Worm (Caenorhabditis elegans) whole organism, L4 larva: ENCODE results near the gene F54B11.8.
A peak's percentile ranks its signal among the peaks of the same experiment; 100 is the strongest.

Experiments used
- F10B5.3 ChIP-seq: sonication (generic microtip); optimal IDR thresholded peaks from 2 replicates; lab custom pipeline; 2016; ENCODE audit warnings: mild to moderate bottlenecking, missing genetic modification characterization, missing compliant biosample characterization
- F44E2.7 ChIP-seq: fragments of 200-800 bp; sonication (Bioruptor generic); IDR thresholded peaks from 2 replicates; pipeline ENCODE4 v2.1.2; 2022; ENCODE audit warnings: missing genetic modification characterization, missing compliant biosample characterization
- R02D3.7 ChIP-seq: fragments of 150-350 bp; sonication (generic microtip); optimal IDR thresholded peaks from 3 replicates; lab custom pipeline; 2014; ENCODE audit warnings: missing biosample characterization, missing genetic modification characterization
- Y75B8A.6 ChIP-seq: fragments of 200-800 bp; sonication (Bioruptor generic); IDR thresholded peaks from 2 replicates; pipeline ENCODE4 v1.3.6; 2022; ENCODE audit warnings: missing genetic modification reagents, missing genetic modification characterization, missing compliant biosample characterization
- aha-1 ChIP-seq: fragments of 150-350 bp; peaks from one replicate; lab custom pipeline; 2014; ENCODE audit warnings: missing biosample characterization, missing genetic modification characterization
- aly-2 ChIP-seq: sonication (generic microtip); optimal IDR thresholded peaks from 2 replicates; lab custom pipeline; 2018; ENCODE audit warnings: missing biosample characterization, missing genetic modification characterization
- ces-1 ChIP-seq: fragments of 150-350 bp; sonication (generic microtip); optimal IDR thresholded peaks from 4 replicates; lab custom pipeline; 2014; ENCODE audit warnings: missing biosample characterization, missing genetic modification reagents, missing genetic modification characterization
- daf-12 ChIP-seq: fragments of 150-350 bp; optimal IDR thresholded peaks from 2 replicates; lab custom pipeline; 2014; ENCODE audit warnings: missing biosample characterization, missing genetic modification reagents, missing genetic modification characterization
- daf-16 ChIP-seq, 3 experiments: sonication (generic microtip); optimal IDR thresholded peaks; 2 replicates each; lab custom pipeline; 2016 to 2017; ENCODE audit warnings: missing genetic modification characterization in 3 of 3, missing genetic modification reagents in 3 of 3, mild to moderate bottlenecking in 2 of 3, missing compliant biosample characterization in 2 of 3, missing biosample characterization in 1 of 3, moderate library complexity in 1 of 3
- daf-19 ChIP-seq: fragments of 200-800 bp; sonication (Bioruptor generic); conservative IDR thresholded peaks from 2 replicates; pipeline ENCODE4 v1.3.6; 2022; ENCODE audit warnings: missing genetic modification characterization, missing compliant biosample characterization
- fkh-10 ChIP-seq: fragments of 150-350 bp; optimal IDR thresholded peaks from 2 replicates; lab custom pipeline; 2014; ENCODE audit warnings: missing biosample characterization, missing genetic modification reagents, missing genetic modification characterization
- fos-1 ChIP-seq: fragments of 150-350 bp; optimal IDR thresholded peaks from 2 replicates; lab custom pipeline; 2014; ENCODE audit warnings: missing biosample characterization, missing genetic modification characterization
- hlh-11 ChIP-seq: fragments of 200-800 bp; sonication (Bioruptor generic); optimal IDR thresholded peaks from 2 replicates; lab custom pipeline; 2018; ENCODE audit warnings: mild to moderate bottlenecking, missing genetic modification characterization, missing compliant biosample characterization
- hlh-30 ChIP-seq: sonication (generic microtip); optimal IDR thresholded peaks from 2 replicates; lab custom pipeline; 2017; ENCODE audit warnings: antibody characterized with exemption, mild to moderate bottlenecking, missing genetic modification characterization, missing compliant biosample characterization; ENCODE audit not compliant: insufficient read depth
- hmg-1.1 ChIP-seq: fragments of 200-800 bp; sonication (Bioruptor generic); IDR thresholded peaks from 2 replicates; pipeline ENCODE4 v1.3.6; 2022; ENCODE audit warnings: missing genetic modification reagents, missing genetic modification characterization, missing compliant biosample characterization
- lin-15B ChIP-seq: fragments of 150-350 bp; sonication (generic microtip); optimal IDR thresholded peaks from 3 replicates; lab custom pipeline; 2014; ENCODE audit warnings: missing biosample characterization, missing genetic modification characterization
- lin-39 ChIP-seq: fragments of 150-350 bp; optimal IDR thresholded peaks from 2 replicates; lab custom pipeline; 2014; ENCODE audit warnings: missing biosample characterization, missing genetic modification reagents, missing genetic modification characterization
- mdt-29 ChIP-seq: fragments of 200-800 bp; sonication (Bioruptor generic); IDR thresholded peaks from 2 replicates; pipeline ENCODE4 v1.3.6; 2022; ENCODE audit warnings: missing genetic modification reagents, missing genetic modification characterization, missing compliant biosample characterization
- mes-2 ChIP-seq: sonication (generic microtip); optimal IDR thresholded peaks from 2 replicates; lab custom pipeline; 2016; ENCODE audit warnings: missing genotype, mild to moderate bottlenecking, missing genetic modification characterization, missing compliant biosample characterization; ENCODE audit not compliant: poor library complexity, severe bottlenecking
- mxl-3 ChIP-seq: fragments of 200-800 bp; sonication (Bioruptor generic); optimal IDR thresholded peaks from 2 replicates; lab custom pipeline; 2018; ENCODE audit warnings: mild to moderate bottlenecking, missing genetic modification characterization, missing compliant biosample characterization
- nhr-11 ChIP-seq: fragments of 150-350 bp; optimal IDR thresholded peaks from 2 replicates; lab custom pipeline; 2014; ENCODE audit warnings: missing biosample characterization, missing genetic modification characterization
- nhr-111 ChIP-seq: fragments of 200-800 bp; sonication (Bioruptor generic); optimal IDR thresholded peaks from 2 replicates; lab custom pipeline; 2018; ENCODE audit warnings: mild to moderate bottlenecking, missing genetic modification characterization, missing compliant biosample characterization
- nhr-28 ChIP-seq: fragments of 150-350 bp; optimal IDR thresholded peaks from 2 replicates; lab custom pipeline; 2014; ENCODE audit warnings: missing biosample characterization, missing genetic modification characterization
- nhr-42 ChIP-seq: fragments of 200-800 bp; sonication (Bioruptor generic); IDR thresholded peaks from 2 replicates; pipeline ENCODE4 v1.3.6; 2022; ENCODE audit warnings: missing genetic modification characterization, missing compliant biosample characterization
- saeg-2 ChIP-seq: fragments of 200-800 bp; sonication (Bioruptor generic); IDR thresholded peaks from 2 replicates; pipeline ENCODE4 v1.3.6; 2022; ENCODE audit warnings: missing genetic modification reagents, missing genetic modification characterization, missing compliant biosample characterization
- spr-1 ChIP-seq: sonication (generic microtip); optimal IDR thresholded peaks from 2 replicates; lab custom pipeline; 2016; ENCODE audit warnings: mild to moderate bottlenecking, missing genetic modification characterization, missing compliant biosample characterization
- unc-62 ChIP-seq, 3 experiments: fragments of 150-350 bp in 1 of 3; sonication (generic microtip); optimal IDR thresholded peaks in 2 of 3; peaks in 1 of 3; 1 replicate in 1 of 3; 2 replicates in 2 of 3; lab custom pipeline; 2014 to 2017; ENCODE audit warnings: missing biosample characterization in 3 of 3, missing genetic modification characterization in 3 of 3, missing genetic modification reagents in 3 of 3, missing genotype in 1 of 3
- vab-7 ChIP-seq: fragments of 200-800 bp; sonication (Bioruptor generic); IDR thresholded peaks from 2 replicates; pipeline ENCODE4 v1.3.6; 2022; ENCODE audit warnings: missing genetic modification reagents, missing genetic modification characterization, missing compliant biosample characterization
- zag-1 ChIP-seq: fragments of 150-350 bp; optimal IDR thresholded peaks from 2 replicates; lab custom pipeline; 2014; ENCODE audit warnings: missing biosample characterization, missing genetic modification characterization
- zfp-2 ChIP-seq: sonication (generic microtip); optimal IDR thresholded peaks from 2 replicates; lab custom pipeline; 2016; ENCODE audit warnings: mild to moderate bottlenecking, missing genetic modification characterization, missing compliant biosample characterization
- zfp-3 ChIP-seq: fragments of 200-800 bp; sonication (Bioruptor generic); conservative IDR thresholded peaks from 2 replicates; pipeline ENCODE4 v1.3.6; 2022; ENCODE audit warnings: missing genetic modification reagents, missing genetic modification characterization, missing compliant biosample characterization
- zip-2 ChIP-seq: fragments of 150-350 bp; optimal IDR thresholded peaks from 2 replicates; lab custom pipeline; 2014; ENCODE audit warnings: missing biosample characterization, missing genetic modification characterization
- ztf-11 ChIP-seq: fragments of 150-350 bp; optimal IDR thresholded peaks from 2 replicates; lab custom pipeline; 2014; ENCODE audit warnings: missing biosample characterization, missing genetic modification characterization
- ztf-7 ChIP-seq: fragments of 150-350 bp; optimal IDR thresholded peaks from 2 replicates; lab custom pipeline; 2014; ENCODE audit warnings: missing biosample characterization, missing genetic modification characterization

The F54B11.8 gene

ce11 chrX:13638351-13638958 lies 34.7 kb upstream of the F54B11.8 start:
- TF ChIP-seq daf-16 (GFP tag; optimal IDR thresholded peaks at IDR 0.05; lab: Kevin White, UChicago) (peak in 1 of 2 experiments; percentile 40), daf-16 (tag; optimal IDR thresholded peaks at IDR 0.05; lab: Kevin White, UChicago) (no peak), unc-62 (GFP tag; optimal IDR thresholded peaks at IDR 0.05 in 1 of 2; lab: Kevin White, UChicago) (peak in 1 of 2 experiments; percentile 92), unc-62 (tag; optimal IDR thresholded peaks at IDR 0.05; lab: Kevin White, UChicago) (no peak), daf-19 (GFP tag; lab: Robert Waterston, UW) (no peak), vab-7 (no peak), mxl-3 (GFP tag; lab: Kevin White, UChicago) (peak; percentile 16), mes-2 (no peak), F44E2.7 (0 out of 2 replicates have a peak, but pooled peaks have one; percentile 23), zfp-3 (GFP tag; lab: Robert Waterston, UW) (no peak), daf-12 (tag; lab: Kevin White, UChicago) (no peak)

- no peak for TF ChIP-seq hlh-30 (tag; lab: Kevin White, UChicago)
- no peak for TF ChIP-seq lin-15B
Observed at ce11 chrX:13637526-13637925, 33.8 kb upstream of the F54B11.8 start.

ce11 chrX:13633876-13634479 lies 30.3 kb upstream of the F54B11.8 start:
- TF ChIP-seq ces-1 (peak; percentile 32), saeg-2 (no peak), F10B5.3 (tag; lab: Kevin White, UChicago) (no peak), nhr-11 (tag; lab: Kevin White, UChicago) (peak; percentile 18), nhr-111 (GFP tag; lab: Kevin White, UChicago) (no peak), fkh-10 (peak; percentile 42), R02D3.7 (tag; lab: Kevin White, UChicago) (no peak), Y75B8A.6 (no peak), hmg-1.1 (no peak)

- no peak for TF ChIP-seq zfp-2 (tag; lab: Kevin White, UChicago)
- no peak for TF ChIP-seq fos-1 (tag; lab: Kevin White, UChicago)
- no peak for TF ChIP-seq zip-2
- no peak for TF ChIP-seq zag-1 (tag; lab: Kevin White, UChicago)
- TF ChIP-seq R02D3.7 (tag; lab: Kevin White, UChicago) = no peak
- TF ChIP-seq zfp-3 (GFP tag; lab: Robert Waterston, UW) = no peak
- TF ChIP-seq F10B5.3 (tag; lab: Kevin White, UChicago) = no peak
- TF ChIP-seq ztf-11 (tag; lab: Kevin White, UChicago) = no peak
- no peak for TF ChIP-seq hmg-1.1
- no peak for TF ChIP-seq mdt-29
- no peak for TF ChIP-seq nhr-111 (GFP tag; lab: Kevin White, UChicago)
- TF ChIP-seq nhr-42 (GFP tag; lab: Robert Waterston, UW) = no peak
- no peak for TF ChIP-seq aly-2 (tag; lab: Kevin White, UChicago)
- no peak for TF ChIP-seq lin-39
- TF ChIP-seq spr-1 = no peak
- TF ChIP-seq hlh-11 (tag; lab: Kevin White, UChicago) = no peak
Observed at ce11 chrX:13633032-13633431, 29.3 kb upstream of the F54B11.8 start.

- TF ChIP-seq nhr-28 (no peak), ztf-7 (tag; lab: Kevin White, UChicago) (no peak), daf-19 (GFP tag; lab: Robert Waterston, UW) (no peak), hmg-1.1 (peak; percentile 27; the same call in 1 of the 2 replicates), aha-1 (tag; lab: Kevin White, UChicago) (peak; percentile 14)
Observed at ce11 chrX:13632245-13632644, 28.5 kb upstream of the F54B11.8 start.
